Worm (Caenorhabditis elegans) whole organism, young adult: ENCODE data around the gene rrp-8.

Experiments
- B0019.2 ChIP-seq: fragments of 200-800 bp; sonication (Bioruptor generic); conservative IDR thresholded peaks from 2 replicates; pipeline ENCODE4 v1.3.6; 2022; ENCODE audit warnings: missing genetic modification reagents, missing genetic modification characterization, missing compliant biosample characterization
- C06A6.2 ChIP-seq: fragments of 200-800 bp; sonication (Bioruptor generic); conservative IDR thresholded peaks from 2 replicates; pipeline ENCODE4 v1.3.6; 2022; ENCODE audit warnings: missing genetic modification characterization, missing compliant biosample characterization
- C17E4.6 ChIP-seq: fragments of 200-800 bp; sonication (Bioruptor generic); IDR thresholded peaks from 2 replicates; pipeline ENCODE4 v1.3.6; 2022; ENCODE audit warnings: missing genetic modification reagents, missing genetic modification characterization, missing compliant biosample characterization
- F23B12.7 ChIP-seq: sonication (generic microtip); optimal IDR thresholded peaks from 2 replicates; lab custom pipeline; 2017; ENCODE audit warnings: missing genetic modification characterization, mild to moderate bottlenecking, missing compliant biosample characterization, antibody characterized with exemption, moderate library complexity; ENCODE audit not compliant: insufficient read depth
- F33H1.4 ChIP-seq: fragments of 200-800 bp; sonication (Bioruptor generic); IDR thresholded peaks from 2 replicates; pipeline ENCODE4 v1.3.6; 2022; ENCODE audit warnings: missing genetic modification reagents, missing genetic modification characterization, missing compliant biosample characterization
- F49E8.2 ChIP-seq: sonication (generic microtip); optimal IDR thresholded peaks from 3 replicates; lab custom pipeline; 2017; ENCODE audit warnings: missing genetic modification characterization, mild to moderate bottlenecking, missing compliant biosample characterization, antibody characterized with exemption, moderate library complexity; ENCODE audit not compliant: insufficient read depth
- K12H6.12 ChIP-seq: fragments of 200-800 bp; sonication (Bioruptor generic); optimal IDR thresholded peaks from 2 replicates; lab custom pipeline; 2018; ENCODE audit warnings: mild to moderate bottlenecking, missing genetic modification characterization, missing compliant biosample characterization
- T07F8.4 ChIP-seq: sonication (generic microtip); optimal IDR thresholded peaks from 2 replicates; lab custom pipeline; 2016; ENCODE audit warnings: mild to moderate bottlenecking, missing genetic modification characterization, moderate library complexity, missing compliant biosample characterization
- Y53F4B.3 ChIP-seq: fragments of 200-800 bp; sonication (Bioruptor generic); IDR thresholded peaks from 2 replicates; pipeline ENCODE4 v1.3.6; 2022; ENCODE audit warnings: missing genetic modification reagents, missing genetic modification characterization, missing compliant biosample characterization
- Y53G8AR.9 ChIP-seq: fragments of 200-800 bp; sonication (Bioruptor generic); conservative IDR thresholded peaks from 2 replicates; pipeline ENCODE4 v1.3.6; 2022; ENCODE audit warnings: missing genetic modification reagents, missing genetic modification characterization, missing compliant biosample characterization
- Y56A3A.18 ChIP-seq: fragments of 200-800 bp; sonication (Bioruptor generic); IDR thresholded peaks from 2 replicates; pipeline ENCODE4 v1.3.6; 2022; ENCODE audit warnings: missing genetic modification reagents, missing genetic modification characterization, missing compliant biosample characterization
- Y79H2A.3 ChIP-seq: fragments of 200-800 bp; sonication (Bioruptor generic); conservative IDR thresholded peaks from 2 replicates; pipeline ENCODE4 v1.3.6; 2022; ENCODE audit warnings: missing genetic modification reagents, missing genetic modification characterization, missing compliant biosample characterization
- Y95B8A.8 ChIP-seq: fragments of 200-800 bp; sonication (Bioruptor generic); IDR thresholded peaks from 2 replicates; pipeline ENCODE4 v1.3.6; 2022; ENCODE audit warnings: missing genetic modification reagents, missing genetic modification characterization, missing compliant biosample characterization
- ZK185.1 ChIP-seq: sonication (generic microtip); optimal IDR thresholded peaks from 2 replicates; lab custom pipeline; 2016; ENCODE audit warnings: mild to moderate bottlenecking, missing genetic modification characterization, missing compliant biosample characterization; ENCODE audit not compliant: poor library complexity, severe bottlenecking
- aptf-2 ChIP-seq: fragments of 200-800 bp; sonication (Bioruptor generic); conservative IDR thresholded peaks from 2 replicates; pipeline ENCODE4 v1.3.6; 2022; ENCODE audit warnings: missing genetic modification reagents, missing genetic modification characterization, missing compliant biosample characterization
- aptf-3 ChIP-seq: fragments of 200-800 bp; sonication (Bioruptor generic); IDR thresholded peaks from 2 replicates; pipeline ENCODE4 v1.3.6; 2022; ENCODE audit warnings: missing genetic modification characterization, missing compliant biosample characterization
- atf-7 ChIP-seq: sonication (generic microtip); optimal IDR thresholded peaks from 2 replicates; lab custom pipeline; 2017; ENCODE audit warnings: mild to moderate bottlenecking, missing genetic modification characterization, missing compliant biosample characterization
- attf-5 ChIP-seq: fragments of 200-800 bp; sonication (Bioruptor generic); optimal IDR thresholded peaks from 2 replicates; lab custom pipeline; 2018; ENCODE audit warnings: mild to moderate bottlenecking, missing genetic modification characterization, missing compliant biosample characterization
- bed-2 ChIP-seq: fragments of 200-800 bp; sonication (Bioruptor generic); IDR thresholded peaks from 2 replicates; pipeline ENCODE4 v1.3.6; 2022; ENCODE audit warnings: missing genetic modification reagents, missing genetic modification characterization, missing compliant biosample characterization
- cebp-2 ChIP-seq: fragments of 200-800 bp; sonication (Bioruptor generic); IDR thresholded peaks from 2 replicates; pipeline ENCODE4 v1.3.6; 2022; ENCODE audit warnings: missing genetic modification characterization, missing compliant biosample characterization
- ceh-100 ChIP-seq: fragments of 200-800 bp; sonication (Bioruptor generic); IDR thresholded peaks from 2 replicates; pipeline ENCODE4 v1.3.6; 2022; ENCODE audit warnings: missing genetic modification reagents, missing genetic modification characterization, missing compliant biosample characterization
- ceh-40 ChIP-seq: fragments of 200-800 bp; sonication (Bioruptor generic); IDR thresholded peaks from 2 replicates; pipeline ENCODE4 v1.3.6; 2022; ENCODE audit warnings: missing genetic modification characterization, missing compliant biosample characterization
- ceh-58 ChIP-seq: fragments of 200-800 bp; sonication (Bioruptor generic); IDR thresholded peaks from 2 replicates; pipeline ENCODE4 v1.3.6; 2022; ENCODE audit warnings: missing genetic modification characterization, missing compliant biosample characterization
- ceh-91 ChIP-seq: fragments of 200-800 bp; sonication (Bioruptor generic); IDR thresholded peaks from 2 replicates; pipeline ENCODE4 v1.3.6; 2022; ENCODE audit warnings: missing genetic modification reagents, missing genetic modification characterization, missing compliant biosample characterization
- die-1 ChIP-seq: sonication (generic microtip); optimal IDR thresholded peaks from 2 replicates; lab custom pipeline; 2016; ENCODE audit warnings: missing genotype, mild to moderate bottlenecking, missing genetic modification characterization, missing compliant biosample characterization
- dpl-1 ChIP-seq: fragments of 150-350 bp; optimal IDR thresholded peaks from 2 replicates; lab custom pipeline; 2014; ENCODE audit warnings: missing biosample characterization, missing genetic modification reagents, missing genetic modification characterization
- efl-1 ChIP-seq: fragments of 150-350 bp; optimal IDR thresholded peaks from 2 replicates; lab custom pipeline; 2014; ENCODE audit warnings: missing biosample characterization, missing genetic modification reagents, missing genetic modification characterization
- egl-44 ChIP-seq: fragments of 200-800 bp; sonication (Bioruptor generic); IDR thresholded peaks from 2 replicates; pipeline ENCODE4 v1.3.6; 2022; ENCODE audit warnings: missing genetic modification reagents, missing genetic modification characterization, missing compliant biosample characterization
- egrh-3 ChIP-seq: fragments of 200-800 bp; sonication (Bioruptor generic); IDR thresholded peaks from 2 replicates; pipeline ENCODE4 v1.3.6; 2022; ENCODE audit warnings: missing genetic modification reagents, missing genetic modification characterization, missing compliant biosample characterization
- hmg-1.2 ChIP-seq: fragments of 200-800 bp; sonication (Bioruptor generic); IDR thresholded peaks from 2 replicates; pipeline ENCODE4 v1.3.6; 2022; ENCODE audit warnings: missing genetic modification reagents, missing genetic modification characterization, missing compliant biosample characterization
- hmg-20 ChIP-seq: fragments of 200-800 bp; sonication (Bioruptor generic); IDR thresholded peaks from 2 replicates; pipeline ENCODE4 v1.3.6; 2022; ENCODE audit warnings: missing genetic modification reagents, missing genetic modification characterization, missing compliant biosample characterization
- hrde-1 ChIP-seq: sonication (generic microtip); optimal IDR thresholded peaks from 2 replicates; lab custom pipeline; 2016; ENCODE audit warnings: missing genetic modification characterization, mild to moderate bottlenecking, missing compliant biosample characterization, moderate library complexity, missing genotype, missing genetic modification reagents, borderline replicate concordance
- let-526 ChIP-seq: fragments of 200-800 bp; sonication (Bioruptor generic); IDR thresholded peaks from 2 replicates; pipeline ENCODE4 v1.3.6; 2022; ENCODE audit warnings: missing genetic modification reagents, missing genetic modification characterization, missing compliant biosample characterization
- lin-40 ChIP-seq: sonication (generic microtip); optimal IDR thresholded peaks from 2 replicates; lab custom pipeline; 2016; ENCODE audit warnings: missing genetic modification characterization, mild to moderate bottlenecking, missing compliant biosample characterization, missing genotype, missing genetic modification reagents
- lsl-1 ChIP-seq: fragments of 200-800 bp; sonication (Bioruptor generic); optimal IDR thresholded peaks from 2 replicates; lab custom pipeline; 2018; ENCODE audit warnings: mild to moderate bottlenecking, missing genetic modification characterization, moderate library complexity, missing compliant biosample characterization
- madf-6 ChIP-seq: fragments of 200-800 bp; sonication (Bioruptor generic); IDR thresholded peaks from 2 replicates; pipeline ENCODE4 v1.3.6; 2022; ENCODE audit warnings: missing genetic modification reagents, missing genetic modification characterization, missing compliant biosample characterization
- rcor-1 ChIP-seq: fragments of 200-800 bp; sonication (Bioruptor generic); IDR thresholded peaks from 2 replicates; pipeline ENCODE4 v1.3.6; 2022; ENCODE audit warnings: missing genetic modification reagents, missing genetic modification characterization, missing compliant biosample characterization
- rec-8 ChIP-seq, 2 experiments: sonication (generic microtip); optimal IDR thresholded peaks; 2 replicates each; lab custom pipeline; 2016; ENCODE audit warnings: mild to moderate bottlenecking in 2 of 2, missing genetic modification characterization in 2 of 2, missing genetic modification reagents in 2 of 2, missing genotype in 2 of 2, missing biosample characterization in 1 of 2, missing compliant biosample characterization in 1 of 2, moderate library complexity in 1 of 2
- somi-1 ChIP-seq: fragments of 200-800 bp; sonication (Bioruptor generic); optimal IDR thresholded peaks from 2 replicates; lab custom pipeline; 2018; ENCODE audit warnings: mild to moderate bottlenecking, missing genetic modification characterization, missing compliant biosample characterization
- tbp1 ChIP-seq: fragments of 200-800 bp; sonication (Bioruptor generic); optimal IDR thresholded peaks from 2 replicates; lab custom pipeline; 2018; ENCODE audit warnings: mild to moderate bottlenecking, missing genetic modification characterization, missing compliant biosample characterization
- tlf-1 ChIP-seq: fragments of 200-800 bp; sonication (Bioruptor generic); optimal IDR thresholded peaks from 2 replicates; lab custom pipeline; 2018; ENCODE audit warnings: mild to moderate bottlenecking, missing genetic modification characterization, missing compliant biosample characterization
- zfh-2 ChIP-seq: fragments of 200-800 bp; sonication (Bioruptor generic); conservative IDR thresholded peaks from 2 replicates; pipeline ENCODE4 v1.3.6; 2022; ENCODE audit warnings: missing genetic modification reagents, missing genetic modification characterization, missing compliant biosample characterization
- zim-3 ChIP-seq: sonication (generic microtip); optimal IDR thresholded peaks from 2 replicates; lab custom pipeline; 2017; ENCODE audit warnings: mild to moderate bottlenecking, missing genetic modification characterization, moderate library complexity, missing compliant biosample characterization
- ztf-25 ChIP-seq: fragments of 200-800 bp; sonication (Bioruptor generic); IDR thresholded peaks from 2 replicates; pipeline ENCODE4 v1.3.6; 2022; ENCODE audit warnings: missing genetic modification reagents, missing genetic modification characterization, missing compliant biosample characterization
- ztf-28 ChIP-seq: fragments of 200-800 bp; sonication (Bioruptor generic); IDR thresholded peaks from 2 replicates; pipeline ENCODE4 v1.3.6; 2022; ENCODE audit warnings: missing genetic modification reagents, missing genetic modification characterization, missing compliant biosample characterization
- ztf-6 ChIP-seq: fragments of 200-800 bp; sonication (Bioruptor generic); IDR thresholded peaks from 2 replicates; pipeline ENCODE4 v1.3.6; 2022; ENCODE audit warnings: missing genetic modification reagents, missing genetic modification characterization, missing compliant biosample characterization

The rrp-8 gene

DNA sequence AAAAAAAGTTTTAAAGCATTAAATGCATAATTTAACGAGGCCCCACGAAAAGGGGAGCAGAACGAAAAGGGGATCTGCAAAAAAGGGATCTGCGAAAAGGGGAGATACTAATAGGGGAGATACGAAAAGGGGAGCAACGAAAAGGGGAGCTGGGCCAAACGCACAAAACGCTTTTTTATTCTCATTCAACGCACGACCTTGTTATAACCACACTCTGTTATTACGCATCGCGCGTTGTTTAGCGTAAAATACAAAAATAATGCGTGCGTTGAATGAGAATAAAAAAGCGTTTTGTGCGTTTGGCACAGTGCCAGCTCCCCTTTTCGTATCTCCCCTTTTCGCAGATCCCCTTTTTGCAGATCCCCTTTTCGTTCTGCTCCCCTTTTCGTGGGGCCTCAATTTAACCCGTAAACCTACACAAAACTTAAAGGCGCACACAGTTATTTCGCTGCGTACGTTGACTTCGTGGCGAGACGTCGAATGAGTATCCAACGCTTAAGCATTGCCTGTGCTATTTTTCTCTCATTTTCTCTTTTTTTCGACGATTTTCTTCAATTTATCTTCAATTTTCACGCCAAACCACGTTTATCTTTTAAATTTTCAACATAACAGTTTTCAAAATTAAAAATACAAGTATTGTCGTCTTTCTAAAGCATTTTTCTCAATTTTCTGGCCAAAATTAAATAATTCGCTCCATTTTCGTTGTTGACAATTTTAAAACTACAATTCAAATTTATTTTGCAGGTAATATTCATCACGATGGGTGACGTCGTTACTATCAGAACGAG, 11.0 kb upstream of the rrp-8 start, which contains the start of gene rps-24 (continued):
- peak; percentile 73 for TF ChIP-seq F23B12.7 (tag; lab: Kevin White, UChicago)
- TF ChIP-seq somi-1 (GFP tag; lab: Kevin White, UChicago), result peak; percentile 34
- peak; percentile 59; the same call in 1 of the 2 replicates for TF ChIP-seq cebp-2 (GFP tag; lab: Robert Waterston, UW)
- TF ChIP-seq ceh-91 (GFP tag; lab: Robert Waterston, UW), result peak; percentile 97
- TF ChIP-seq bed-2 (GFP tag; lab: Robert Waterston, UW), result peak; percentile 97
- peak; percentile 90 for TF ChIP-seq Y53G8AR.9
- TF ChIP-seq Y95B8A.8 (GFP tag; lab: Robert Waterston, UW), result peak; percentile 99
- peak; percentile 42 for TF ChIP-seq hrde-1
- peak; percentile 84 for TF ChIP-seq F49E8.2 (tag; lab: Kevin White, UChicago)
- TF ChIP-seq egl-44 (GFP tag; lab: Robert Waterston, UW), result peak; percentile 91
- peak; percentile 95 for TF ChIP-seq egrh-3 (GFP tag; lab: Robert Waterston, UW)
- peak; percentile 71 for TF ChIP-seq hmg-20
- peak; percentile 27 for TF ChIP-seq atf-7 (tag; lab: Kevin White, UChicago)
- peak; percentile 48 for TF ChIP-seq die-1
- TF ChIP-seq tbp1 (GFP tag; lab: Kevin White, UChicago), result peak; percentile 71
- peak; percentile 97 for TF ChIP-seq let-526 (GFP tag; lab: Robert Waterston, UW)
- peak; percentile 97 for TF ChIP-seq rcor-1 (GFP tag; lab: Robert Waterston, UW)
- peak; percentile 93 for TF ChIP-seq C06A6.2 (GFP tag; lab: Robert Waterston, UW)
- peak; percentile 99 for TF ChIP-seq B0019.2 (GFP tag; lab: Robert Waterston, UW)
- peak; percentile 53; the same call in 1 of the 2 replicates for TF ChIP-seq ceh-40 (GFP tag; lab: Robert Waterston, UW)
- peak; percentile 67 for TF ChIP-seq zfh-2 (GFP tag; lab: Robert Waterston, UW)
- peak; percentile 96 for TF ChIP-seq ztf-6
- peak; percentile 93 for TF ChIP-seq lin-40 (tag; lab: Kevin White, UChicago)
- peak; percentile 87 for TF ChIP-seq madf-6 (GFP tag; lab: Robert Waterston, UW)
- peak; percentile 83 for TF ChIP-seq K12H6.12 (tag; lab: Kevin White, UChicago)
- peak; percentile 99 for TF ChIP-seq F33H1.4 (GFP tag; lab: Robert Waterston, UW)
- peak; percentile 96 for TF ChIP-seq attf-5
- peak; percentile 99 for TF ChIP-seq ztf-28
- TF ChIP-seq ZK185.1, result peak; percentile 82
- TF ChIP-seq ceh-100 (GFP tag; lab: Robert Waterston, UW), result peak; percentile 100
- TF ChIP-seq ceh-58 (GFP tag; lab: Robert Waterston, UW), result peak; percentile 91; the same call in 1 of the 2 replicates
- peak; percentile 99 for TF ChIP-seq ztf-25 (GFP tag; lab: Robert Waterston, UW)
- peak; percentile 91 for TF ChIP-seq Y79H2A.3 (GFP tag; lab: Robert Waterston, UW)
- TF ChIP-seq aptf-2, result peak; percentile 95
- TF ChIP-seq tlf-1, result peak; percentile 88
- TF ChIP-seq rec-8 (tag; optimal IDR thresholded peaks at IDR 0.05; lab: Kevin White, UChicago), result peak; percentile 48 to 61
- TF ChIP-seq efl-1, result peak; percentile 56
- peak; percentile 75 for TF ChIP-seq zim-3
- TF ChIP-seq dpl-1 (GFP tag; lab: Kevin White, UChicago), result peak; percentile 15
- TF ChIP-seq aptf-3, result peak; percentile 68; the same call in 1 of the 2 replicates
- peak; percentile 92; the same call in 1 of the 2 replicates for TF ChIP-seq C17E4.6 (GFP tag; lab: Robert Waterston, UW)
- peak; percentile 92 for TF ChIP-seq hmg-1.2 (GFP tag; lab: Robert Waterston, UW)
- peak; percentile 92 for TF ChIP-seq Y53F4B.3 (GFP tag; lab: Robert Waterston, UW)
- peak; percentile 84 for TF ChIP-seq T07F8.4 (tag; lab: Kevin White, UChicago)
- peak; percentile 78 for TF ChIP-seq lsl-1
- peak; percentile 87 for TF ChIP-seq Y56A3A.18 (GFP tag; lab: Robert Waterston, UW)
